Fruit fly (Drosophila melanogaster) whole organism, embryonic: ENCODE measurements around the gene Ctr1B.

ENCODE experiments used
- BtbVII ChIP-seq: fragments of 200-800 bp; sonication (Bioruptor generic); optimal IDR thresholded peaks from 3 replicates; lab custom pipeline; 2017; ENCODE audit warnings: missing biosample characterization, mild to moderate bottlenecking, missing genetic modification characterization
- CG10274 ChIP-seq: fragments of 200-800 bp; sonication (Bioruptor generic); optimal IDR thresholded peaks from 3 replicates; lab custom pipeline; 2017; ENCODE audit warnings: missing biosample characterization, mild to moderate bottlenecking, missing genetic modification characterization
- CG10431 ChIP-seq: fragments of 200-800 bp; sonication (Bioruptor generic); optimal IDR thresholded peaks from 3 replicates; lab custom pipeline; 2018; ENCODE audit warnings: missing biosample characterization, mild to moderate bottlenecking, missing genetic modification characterization
- CG11723 ChIP-seq: fragments of 200-800 bp; sonication (Bioruptor generic); optimal IDR thresholded peaks from 2 replicates; lab custom pipeline; 2017; ENCODE audit warnings: missing biosample characterization, mild to moderate bottlenecking, missing genetic modification characterization
- CG12071 ChIP-seq: fragments of 200-800 bp; sonication (Bioruptor generic); optimal IDR thresholded peaks from 3 replicates; lab custom pipeline; 2018; ENCODE audit warnings: missing biosample characterization, mild to moderate bottlenecking, missing genetic modification characterization
- CG12219 ChIP-seq: fragments of 200-800 bp; sonication (Bioruptor generic); optimal IDR thresholded peaks from 3 replicates; lab custom pipeline; 2018; ENCODE audit warnings: missing biosample characterization, mild to moderate bottlenecking, missing genetic modification characterization
- CG12391 ChIP-seq: fragments of 200-800 bp; sonication (Bioruptor generic); optimal IDR thresholded peaks from 3 replicates; lab custom pipeline; 2018; ENCODE audit warnings: missing biosample characterization, mild to moderate bottlenecking, missing genetic modification characterization, moderate library complexity
- CG13775 ChIP-seq: fragments of 200-800 bp; sonication (Bioruptor generic); optimal IDR thresholded peaks from 3 replicates; lab custom pipeline; 2017; ENCODE audit warnings: missing biosample characterization, mild to moderate bottlenecking, missing genetic modification characterization
- CG16815 ChIP-seq: fragments of 200-800 bp; sonication (Bioruptor generic); optimal IDR thresholded peaks from 3 replicates; lab custom pipeline; 2017; ENCODE audit warnings: missing biosample characterization, mild to moderate bottlenecking, missing genetic modification characterization
- CG17359 ChIP-seq: fragments of 200-800 bp; sonication (Bioruptor generic); optimal IDR thresholded peaks from 3 replicates; lab custom pipeline; 2018; ENCODE audit warnings: missing biosample characterization, mild to moderate bottlenecking, missing genetic modification characterization, moderate library complexity
- CG18262 ChIP-seq: fragments of 200-800 bp; optimal IDR thresholded peaks from 3 replicates; lab custom pipeline; 2019; ENCODE audit warnings: missing biosample characterization, mild to moderate bottlenecking, missing genetic modification characterization, moderate library complexity
- CG2116 ChIP-seq: fragments of 200-800 bp; sonication (Bioruptor generic); optimal IDR thresholded peaks from 3 replicates; lab custom pipeline; 2018; ENCODE audit warnings: missing biosample characterization, mild to moderate bottlenecking, missing genetic modification characterization
- CG2678 ChIP-seq: fragments of 200-800 bp; sonication (Bioruptor generic); optimal IDR thresholded peaks from 3 replicates; lab custom pipeline; 2019; ENCODE audit warnings: missing biosample characterization, mild to moderate bottlenecking, missing genetic modification characterization, moderate library complexity
- CG31224 ChIP-seq: fragments of 200-800 bp; sonication (Bioruptor generic); IDR thresholded peaks from 2 replicates; pipeline ENCODE4 v1.3.6; 2022; ENCODE audit warnings: missing biosample characterization, missing genetic modification characterization
- CG32772 ChIP-seq: fragments of 200-800 bp; sonication (Bioruptor generic); IDR thresholded peaks from 2 replicates; pipeline ENCODE4 v1.3.6; 2022; ENCODE audit warnings: missing biosample characterization, missing genetic modification characterization
- CG4617 ChIP-seq: fragments of 200-800 bp; sonication (Bioruptor generic); optimal IDR thresholded peaks from 3 replicates; lab custom pipeline; 2016; ENCODE audit warnings: missing biosample characterization, missing genetic modification characterization, borderline replicate concordance
- CG5180 ChIP-seq: fragments of 200-800 bp; sonication (Bioruptor generic); optimal IDR thresholded peaks from 3 replicates; lab custom pipeline; 2017; ENCODE audit warnings: missing biosample characterization, missing genetic modification characterization, mild to moderate bottlenecking, moderate library complexity, missing genetic modification reagents
- CG5953 ChIP-seq: fragments of 200-800 bp; sonication (Bioruptor generic); IDR thresholded peaks from 2 replicates; pipeline ENCODE4 v1.3.6; 2022; ENCODE audit warnings: missing biosample characterization, missing genetic modification characterization
- CG6272 ChIP-seq: fragments of 200-800 bp; sonication (Bioruptor generic); IDR thresholded peaks from 2 replicates; pipeline ENCODE4 v1.3.6; 2022; ENCODE audit warnings: missing biosample characterization, missing genetic modification characterization
- CG6689 ChIP-seq: fragments of 200-800 bp; sonication (Bioruptor generic); IDR thresholded peaks from 2 replicates; pipeline ENCODE4 v1.3.6; 2022; ENCODE audit warnings: missing biosample characterization, missing genetic modification characterization
- CG7372 ChIP-seq: fragments of 200-800 bp; sonication (Bioruptor generic); IDR thresholded peaks from 2 replicates; pipeline ENCODE4 v1.3.6; 2022; ENCODE audit warnings: missing biosample characterization, missing genetic modification characterization
- CG7963 ChIP-seq: fragments of 200-800 bp; sonication (Bioruptor generic); IDR thresholded peaks from 3 replicates; pipeline ENCODE4 v1.3.6; 2022; ENCODE audit warnings: missing biosample characterization, missing genetic modification characterization; ENCODE audit not compliant: partially characterized antibody
- CTCF ChIP-seq: fragments of 200-800 bp; sonication (Bioruptor generic); optimal IDR thresholded peaks from 2 replicates; lab custom pipeline; 2017; ENCODE audit warnings: missing biosample characterization, mild to moderate bottlenecking, missing genetic modification characterization, moderate library complexity
- Dip3 ChIP-seq: fragments of 200-800 bp; sonication (Bioruptor generic); optimal IDR thresholded peaks from 3 replicates; lab custom pipeline; 2016; ENCODE audit warnings: missing biosample characterization, missing genetic modification characterization
- Doc2 ChIP-seq: fragments of 200-800 bp; sonication (Bioruptor generic); IDR thresholded peaks from 2 replicates; pipeline ENCODE4 v1.3.6; 2022; ENCODE audit warnings: missing biosample characterization, missing genetic modification characterization
- E2f1 ChIP-seq: fragments of 200-800 bp; sonication (Bioruptor generic); IDR thresholded peaks from 2 replicates; pipeline ENCODE4 v1.3.6; 2022; ENCODE audit warnings: missing biosample characterization, missing genetic modification characterization
- Eip74EF ChIP-seq, 2 experiments: fragments of 200-800 bp in 1 of 2; fragments of >200 bp in 1 of 2; sonication (Bioruptor generic) in 1 of 2; optimal IDR thresholded peaks; 2 replicates each; lab custom pipeline; 2017 to 2019; ENCODE audit warnings: missing biosample characterization in 2 of 2, missing genetic modification characterization in 2 of 2, mild to moderate bottlenecking in 1 of 2, moderate library complexity in 1 of 2
- Ets65A ChIP-seq: fragments of 200-800 bp; sonication (Bioruptor generic); peaks from one replicate; lab custom pipeline; 2016; ENCODE audit warnings: missing biosample characterization, missing genetic modification characterization
- GATAe ChIP-seq: fragments of 200-800 bp; sonication (Bioruptor generic); conservative IDR thresholded peaks from 2 replicates; pipeline ENCODE4 v1.3.6; 2022; ENCODE audit warnings: missing biosample characterization, missing genetic modification characterization
- Gug ChIP-seq: fragments of 200-800 bp; sonication (Bioruptor generic); IDR thresholded peaks from 4 replicates; pipeline ENCODE4 v1.3.6; 2022; ENCODE audit warnings: missing biosample characterization, missing genetic modification characterization
- Hr51 ChIP-seq, 2 experiments: fragments of 200-800 bp; sonication (Bioruptor generic); optimal IDR thresholded peaks; 2 replicates in 1 of 2; 3 replicates in 1 of 2; lab custom pipeline; 2016 to 2018; ENCODE audit warnings: missing biosample characterization in 2 of 2, missing genetic modification characterization in 2 of 2, mild to moderate bottlenecking in 1 of 2, moderate library complexity in 1 of 2
- Lim3 ChIP-seq: fragments of 200-800 bp; sonication (Bioruptor generic); IDR thresholded peaks from 2 replicates; pipeline ENCODE4 v1.3.6; 2022; ENCODE audit warnings: missing biosample characterization, missing genetic modification characterization
- Pdp1 ChIP-seq, 2 experiments: fragments of 200-800 bp; sonication (Bioruptor generic); optimal IDR thresholded peaks; 3 replicates each; lab custom pipeline; 2016; ENCODE audit warnings: missing biosample characterization in 2 of 2, missing genetic modification characterization in 2 of 2, mild to moderate bottlenecking in 1 of 2, moderate library complexity in 1 of 2
- Taf1 ChIP-seq: fragments of 200-800 bp; sonication (Bioruptor generic); IDR thresholded peaks from 2 replicates; pipeline ENCODE4 v1.3.6; 2022; ENCODE audit warnings: missing biosample characterization, missing genetic modification characterization
- ara ChIP-seq: fragments of 200-800 bp; sonication (Bioruptor generic); IDR thresholded peaks from 2 replicates; pipeline ENCODE4 v1.3.6; 2022; ENCODE audit warnings: missing biosample characterization, missing genetic modification characterization
- cas ChIP-seq: fragments of 200-800 bp; sonication (Bioruptor generic); IDR thresholded peaks from 2 replicates; pipeline ENCODE4 v1.3.6; 2022; ENCODE audit warnings: missing biosample characterization, missing genetic modification characterization
- ci ChIP-seq: fragments of 200-800 bp; sonication (Bioruptor generic); IDR thresholded peaks from 3 replicates; pipeline ENCODE4 v1.3.6; 2022; ENCODE audit warnings: missing biosample characterization, missing genetic modification characterization
- dpn ChIP-seq, 2 experiments: fragments of 200-800 bp; sonication (Bioruptor generic); optimal IDR thresholded peaks; 3 replicates each; lab custom pipeline; 2016; ENCODE audit warnings: missing biosample characterization in 2 of 2, missing genetic modification characterization in 2 of 2
- eve ChIP-seq, 2 experiments: fragments of >200 bp; optimal IDR thresholded peaks; 2 replicates each; lab custom pipeline; 2017; ENCODE audit warnings: missing biosample characterization in 2 of 2, missing genetic modification characterization in 2 of 2
- ewg ChIP-seq: fragments of 200-800 bp; sonication (Bioruptor generic); optimal IDR thresholded peaks from 3 replicates; lab custom pipeline; 2017; ENCODE audit warnings: mild to moderate bottlenecking, missing biosample characterization, missing genetic modification reagents, missing genetic modification characterization
- fd3F ChIP-seq: fragments of 200-800 bp; sonication (Bioruptor generic); optimal IDR thresholded peaks from 2 replicates; lab custom pipeline; 2018; ENCODE audit warnings: missing biosample characterization, mild to moderate bottlenecking, missing genetic modification characterization, moderate library complexity
- mam ChIP-seq: fragments of 200-800 bp; sonication (Bioruptor generic); optimal IDR thresholded peaks from 3 replicates; lab custom pipeline; 2016; ENCODE audit warnings: missing biosample characterization, missing genetic modification characterization
- psq ChIP-seq: fragments of 200-800 bp; sonication (Bioruptor generic); optimal IDR thresholded peaks from 2 replicates; lab custom pipeline; 2017; ENCODE audit warnings: missing biosample characterization, missing genetic modification characterization
- run ChIP-seq: fragments of 200-800 bp; sonication (Bioruptor generic); optimal IDR thresholded peaks from 3 replicates; lab custom pipeline; 2018; ENCODE audit warnings: missing biosample characterization, mild to moderate bottlenecking, missing genetic modification characterization
- schlank ChIP-seq: fragments of 200-800 bp; sonication (Bioruptor generic); optimal IDR thresholded peaks from 2 replicates; lab custom pipeline; 2018; ENCODE audit warnings: missing biosample characterization, mild to moderate bottlenecking, missing genetic modification characterization
- sim ChIP-seq: fragments of 200-800 bp; sonication (Bioruptor generic); IDR thresholded peaks from 2 replicates; pipeline ENCODE4 v1.3.6; 2022; ENCODE audit warnings: missing biosample characterization, missing genetic modification characterization
- tin ChIP-seq: fragments of 200-800 bp; sonication (Bioruptor generic); optimal IDR thresholded peaks from 3 replicates; lab custom pipeline; 2016; ENCODE audit warnings: missing biosample characterization, missing genetic modification characterization
- tio ChIP-seq: fragments of 200-800 bp; sonication (Bioruptor generic); optimal IDR thresholded peaks from 2 replicates; lab custom pipeline; 2017; ENCODE audit warnings: missing biosample characterization, missing genetic modification characterization, inconsistent platforms
- zen ChIP-seq: fragments of 200-800 bp; sonication (Bioruptor generic); optimal IDR thresholded peaks from 3 replicates; lab custom pipeline; 2018; ENCODE audit warnings: missing biosample characterization, mild to moderate bottlenecking, missing genetic modification characterization, moderate library complexity
- zf30C ChIP-seq: fragments of 200-800 bp; sonication (Bioruptor generic); optimal IDR thresholded peaks from 3 replicates; lab custom pipeline; 2018; ENCODE audit warnings: missing biosample characterization, mild to moderate bottlenecking, missing genetic modification characterization
- zfh1 ChIP-seq: fragments of 200-800 bp; sonication (Bioruptor generic); IDR thresholded peaks from 3 replicates; pipeline ENCODE4 v1.3.6; 2022; ENCODE audit warnings: missing biosample characterization, missing genetic modification characterization

The Ctr1B gene

DNA sequence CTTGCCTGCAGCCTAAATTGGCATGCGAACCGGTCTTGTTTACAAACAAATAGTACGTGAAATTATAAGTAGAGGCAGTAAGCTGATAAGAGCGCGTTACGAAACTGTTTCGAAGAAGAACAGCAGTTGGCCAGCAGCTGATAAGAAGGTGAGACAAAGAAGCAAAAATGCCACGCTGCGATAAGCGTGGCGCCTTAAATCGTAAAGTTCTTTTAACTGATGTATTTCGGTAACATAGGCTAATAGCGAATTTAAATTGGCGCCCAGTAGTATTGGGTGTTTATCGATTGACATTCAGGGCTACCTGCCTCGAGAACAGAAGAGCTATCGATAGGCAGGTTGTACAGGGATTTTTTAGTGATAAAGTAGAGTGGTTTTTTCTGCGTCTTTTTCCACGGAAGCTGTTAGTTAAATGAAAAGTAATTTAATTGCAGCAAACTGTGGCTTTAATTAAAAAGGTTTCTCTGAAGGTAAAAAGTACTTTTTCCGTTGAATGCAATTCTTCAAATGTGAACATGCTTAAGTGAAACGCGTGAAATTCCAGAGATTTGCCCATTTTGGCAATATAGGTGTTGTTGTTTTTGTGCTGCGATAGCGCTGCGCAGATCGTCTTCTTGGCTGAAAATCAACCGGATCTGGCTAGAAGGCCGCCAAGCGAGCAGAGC, 39.3 kb downstream of the Ctr1B start, which contains the start of gene stck (continued):
- TF ChIP-seq dpn (GFP tag; optimal IDR thresholded peaks at IDR 0.05; lab: Kevin White, UChicago) = peak in 1 of 2 experiments; percentile 13
- TF ChIP-seq E2f1 (GFP tag; lab: Robert Waterston, UW) = no peak
- TF ChIP-seq BtbVII (GFP tag; lab: Kevin White, UChicago) = no peak
- TF ChIP-seq cas (GFP tag; lab: Robert Waterston, UW) = no peak
- TF ChIP-seq CG5180 (GFP tag; lab: Kevin White, UChicago) = no peak
- no peak for TF ChIP-seq CG16815 (GFP tag; lab: Kevin White, UChicago)
- TF ChIP-seq zen (tag; lab: Kevin White, UChicago) = peak; percentile 14
- no peak for TF ChIP-seq CG12219 (GFP tag; lab: Kevin White, UChicago)
- TF ChIP-seq CG10431 (GFP tag; lab: Kevin White, UChicago) = no peak
- no peak for TF ChIP-seq Gug (GFP tag; lab: Robert Waterston, UW)
- no peak for TF ChIP-seq CG7372 (GFP tag; lab: Robert Waterston, UW)
- TF ChIP-seq run = no peak
- no peak for TF ChIP-seq sim (GFP tag; lab: Robert Waterston, UW)
- TF ChIP-seq CTCF (GFP tag; lab: Kevin White, UChicago) = no peak
- no peak for TF ChIP-seq tin (GFP tag; lab: Kevin White, UChicago)
- no peak for TF ChIP-seq Lim3 (GFP tag; lab: Robert Waterston, UW)
- TF ChIP-seq psq (GFP tag; lab: Kevin White, UChicago) = no peak
- TF ChIP-seq CG12071 (GFP tag; lab: Kevin White, UChicago) = no peak
- no peak for TF ChIP-seq zf30C (GFP tag; lab: Kevin White, UChicago)
- TF ChIP-seq CG2116 = peak; percentile 87
- TF ChIP-seq Eip74EF (GFP tag; optimal IDR thresholded peaks at IDR 0.05; lab: Kevin White, UChicago) = no peak
- TF ChIP-seq CG6272 (GFP tag; lab: Robert Waterston, UW) = no peak
- TF ChIP-seq Hr51 (GFP tag; optimal IDR thresholded peaks at IDR 0.05; lab: Kevin White, UChicago) = no peak
- TF ChIP-seq mam (GFP tag; lab: Kevin White, UChicago) = no peak
- TF ChIP-seq GATAe (GFP tag; lab: Robert Waterston, UW) = peak; percentile 51; the same call in 1 of the 2 replicates
- no peak for TF ChIP-seq CG18262 (tag; lab: Kevin White, UChicago)
- no peak for TF ChIP-seq tio (GFP tag; lab: Kevin White, UChicago)
- no peak for TF ChIP-seq Taf1 (GFP tag; lab: Robert Waterston, UW)
- peak; percentile 74; the same call in 2 of the 3 replicates for TF ChIP-seq CG7963
- TF ChIP-seq CG11723 (GFP tag; lab: Kevin White, UChicago) = no peak
- no peak for TF ChIP-seq CG13775 (GFP tag; lab: Kevin White, UChicago)
- TF ChIP-seq schlank (tag; lab: Kevin White, UChicago) = peak; percentile 25
- TF ChIP-seq CG4617 (GFP tag; lab: Kevin White, UChicago) = peak; percentile 91
- no peak for TF ChIP-seq Ets65A (GFP tag; lab: Kevin White, UChicago)
- TF ChIP-seq Pdp1 (GFP tag; optimal IDR thresholded peaks at IDR 0.05; lab: Kevin White, UChicago) = peak in 1 of 2 experiments; percentile 91
- no peak for TF ChIP-seq ci (GFP tag; lab: Robert Waterston, UW)
- TF ChIP-seq CG10274 (GFP tag; lab: Kevin White, UChicago) = no peak
- peak; percentile 34 for TF ChIP-seq ewg (GFP tag; lab: Kevin White, UChicago)
- TF ChIP-seq eve (GFP tag; optimal IDR thresholded peaks at IDR 0.05; lab: Kevin White, UChicago) = no peak
- TF ChIP-seq fd3F (GFP tag; lab: Kevin White, UChicago) = no peak
- no peak for TF ChIP-seq ara (GFP tag; lab: Robert Waterston, UW)
- no peak for TF ChIP-seq Doc2 (GFP tag; lab: Robert Waterston, UW)
- no peak for TF ChIP-seq Dip3 (GFP tag; lab: Kevin White, UChicago)
- no peak for TF ChIP-seq CG17359
- no peak for TF ChIP-seq CG32772 (GFP tag; lab: Robert Waterston, UW)
- TF ChIP-seq CG31224 (GFP tag; lab: Robert Waterston, UW) = no peak
- TF ChIP-seq CG5953 (GFP tag; lab: Robert Waterston, UW) = no peak
- peak; percentile 8 for TF ChIP-seq CG12391
- no peak for TF ChIP-seq CG6689 (GFP tag; lab: Robert Waterston, UW)
- no peak for TF ChIP-seq zfh1 (GFP tag; lab: Robert Waterston, UW)
- no peak for TF ChIP-seq CG2678
